Worm (Caenorhabditis elegans) whole organism, mixed stage, embryonic: ENCODE data around the gene abu-7.

Experiments
- M03D4.4 ChIP-seq: sonication (generic microtip); optimal IDR thresholded peaks from 2 replicates; lab custom pipeline; 2017; ENCODE audit warnings: mild to moderate bottlenecking, missing genetic modification characterization, missing compliant biosample characterization
- bed-3 ChIP-seq: fragments of 200-800 bp; sonication (Bioruptor generic); optimal IDR thresholded peaks from 3 replicates; lab custom pipeline; 2018; ENCODE audit warnings: mild to moderate bottlenecking, missing genetic modification characterization, moderate library complexity, missing compliant biosample characterization
- blmp-1 ChIP-seq: fragments of 150-350 bp; optimal IDR thresholded peaks from 2 replicates; lab custom pipeline; 2014; ENCODE audit warnings: missing biosample characterization, missing genetic modification characterization
- ceh-39 ChIP-seq: fragments of 150-350 bp; optimal IDR thresholded peaks from 2 replicates; lab custom pipeline; 2014; ENCODE audit warnings: missing biosample characterization, missing genetic modification characterization
- ceh-83 ChIP-seq: fragments of 200-800 bp; sonication (Bioruptor generic); optimal IDR thresholded peaks from 2 replicates; lab custom pipeline; 2018; ENCODE audit warnings: mild to moderate bottlenecking, missing genetic modification characterization, missing compliant biosample characterization
- ces-1 ChIP-seq: fragments of 150-350 bp; optimal IDR thresholded peaks from 2 replicates; lab custom pipeline; 2014; ENCODE audit warnings: missing biosample characterization, missing genetic modification reagents, missing genetic modification characterization
- cnd-1 ChIP-seq: fragments of 200-800 bp; sonication (Bioruptor generic); optimal IDR thresholded peaks from 2 replicates; lab custom pipeline; 2018; ENCODE audit warnings: mild to moderate bottlenecking, missing genetic modification characterization, missing compliant biosample characterization
- drap-1 ChIP-seq: fragments of 200-800 bp; sonication (Bioruptor generic); optimal IDR thresholded peaks from 3 replicates; lab custom pipeline; 2018; ENCODE audit warnings: mild to moderate bottlenecking, missing genetic modification characterization, missing compliant biosample characterization
- elt-1 ChIP-seq: sonication (generic microtip); optimal IDR thresholded peaks from 2 replicates; lab custom pipeline; 2017; ENCODE audit warnings: missing genetic modification characterization, mild to moderate bottlenecking, missing compliant biosample characterization, antibody characterized with exemption, moderate library complexity, borderline replicate concordance; ENCODE audit not compliant: insufficient read depth
- elt-3 ChIP-seq: fragments of 150-350 bp; optimal IDR thresholded peaks from 2 replicates; lab custom pipeline; 2014; ENCODE audit warnings: missing biosample characterization, missing genetic modification characterization
- ham-2 ChIP-seq: fragments of 200-800 bp; sonication (Bioruptor generic); optimal IDR thresholded peaks from 2 replicates; lab custom pipeline; 2018; ENCODE audit warnings: mild to moderate bottlenecking, missing genetic modification characterization, missing compliant biosample characterization
- lin-32 ChIP-seq: fragments of 200-800 bp; sonication (Bioruptor generic); optimal IDR thresholded peaks from 2 replicates; lab custom pipeline; 2018; ENCODE audit warnings: mild to moderate bottlenecking, missing genetic modification characterization, missing compliant biosample characterization
- mab-5 ChIP-seq: fragments of 150-350 bp; optimal IDR thresholded peaks from 2 replicates; lab custom pipeline; 2014; ENCODE audit warnings: missing biosample characterization, missing genetic modification characterization
- mls-2 ChIP-seq: sonication (generic microtip); optimal IDR thresholded peaks from 2 replicates; lab custom pipeline; 2016; ENCODE audit warnings: mild to moderate bottlenecking, missing genetic modification characterization, moderate library complexity, missing compliant biosample characterization
- nhr-237 ChIP-seq: fragments of 150-350 bp; optimal IDR thresholded peaks from 2 replicates; lab custom pipeline; 2014; ENCODE audit warnings: missing biosample characterization, missing genetic modification characterization
- nhr-76 ChIP-seq: sonication (generic microtip); optimal IDR thresholded peaks from 2 replicates; lab custom pipeline; 2017; ENCODE audit warnings: missing biosample characterization, missing genetic modification characterization
- pha-4 ChIP-seq: fragments of 150-350 bp; optimal IDR thresholded peaks from 2 replicates; lab custom pipeline; 2018; ENCODE audit warnings: missing biosample characterization, missing genetic modification reagents, missing genetic modification characterization
- snpc-4 ChIP-seq: fragments of 150-350 bp; optimal IDR thresholded peaks from 2 replicates; lab custom pipeline; 2014; ENCODE audit warnings: missing biosample characterization, missing genetic modification characterization
- sptf-1 ChIP-seq: sonication (generic microtip); optimal IDR thresholded peaks from 2 replicates; lab custom pipeline; 2017; ENCODE audit warnings: mild to moderate bottlenecking, missing genetic modification characterization, moderate library complexity, missing compliant biosample characterization
- tbx-8 ChIP-seq: fragments of 200-800 bp; sonication (Bioruptor generic); optimal IDR thresholded peaks from 2 replicates; lab custom pipeline; 2018; ENCODE audit warnings: mild to moderate bottlenecking, missing genetic modification characterization, moderate library complexity, missing compliant biosample characterization
- unc-120 ChIP-seq: sonication (generic microtip); optimal IDR thresholded peaks from 2 replicates; lab custom pipeline; 2017; ENCODE audit warnings: missing genetic modification characterization, missing compliant biosample characterization; ENCODE audit not compliant: poor library complexity, severe bottlenecking
- unc-39 ChIP-seq: fragments of 150-350 bp; optimal IDR thresholded peaks from 2 replicates; lab custom pipeline; 2014; ENCODE audit warnings: missing biosample characterization, missing genetic modification characterization
- unc-62 ChIP-seq: fragments of 150-350 bp; optimal IDR thresholded peaks from 2 replicates; lab custom pipeline; 2014; ENCODE audit warnings: missing biosample characterization, missing genetic modification reagents, missing genetic modification characterization
- zip-8 ChIP-seq: fragments of 150-350 bp; optimal IDR thresholded peaks from 2 replicates; lab custom pipeline; 2014; ENCODE audit warnings: missing biosample characterization, missing genetic modification characterization
- ztf-11 ChIP-seq: fragments of 150-350 bp; optimal IDR thresholded peaks from 2 replicates; lab custom pipeline; 2014; ENCODE audit warnings: missing biosample characterization, missing genetic modification characterization

The abu-7 gene

DNA sequence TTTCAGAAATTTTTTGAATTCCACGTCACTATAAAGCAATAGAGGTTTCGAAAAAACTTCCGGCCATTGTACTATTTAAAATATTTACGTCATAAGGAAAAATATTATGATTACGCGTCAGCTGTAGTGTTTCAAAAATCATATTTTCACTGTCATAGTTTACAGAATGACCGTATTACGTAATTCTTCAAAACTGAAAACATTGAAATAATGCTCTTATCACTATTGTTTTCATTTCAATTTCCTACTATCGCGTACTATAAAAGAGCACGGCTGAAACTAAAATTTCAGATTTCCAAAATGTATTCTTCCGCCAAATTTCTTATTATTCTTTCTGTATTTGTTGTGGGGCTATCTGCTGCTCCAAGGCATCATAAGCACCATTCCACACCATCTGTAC lies 20.0 kb downstream of the abu-7 start, which contains the start of gene F14F9.2:
TSS of gene F14F9.2 (plus strand) at position 301 of the 400 bp plus-strand sequence.
- TF ChIP-seq zip-8 (tag; lab: Kevin White, UChicago) = peak; percentile 73
- TF ChIP-seq cnd-1 (tag; lab: Kevin White, UChicago) = no peak

DNA sequence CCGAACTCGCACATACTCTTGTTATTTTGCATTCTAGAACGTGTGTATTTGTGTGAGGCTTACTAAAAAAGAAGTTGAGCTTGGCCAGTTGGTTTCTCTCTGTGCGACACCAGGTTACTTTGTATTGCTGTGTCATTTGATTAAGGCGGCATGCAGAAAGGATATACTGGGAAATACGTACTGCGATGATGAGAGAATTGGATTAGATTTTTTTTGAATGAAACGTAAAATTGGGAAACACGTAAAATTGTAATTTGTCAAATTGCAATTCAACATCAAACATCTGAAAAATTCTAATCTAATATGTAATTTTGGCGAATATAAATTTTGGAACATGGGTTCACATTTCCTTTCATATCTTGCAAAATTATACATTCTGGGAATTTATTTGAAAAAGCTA lies 20.8 kb downstream of the abu-7 start, which contains the start of gene srh-129:
TSS of gene srh-129 (minus strand) at position 101 of the 400 bp plus-strand sequence.
- TF ChIP-seq pha-4 (tag; lab: Kevin White, UChicago) = no peak
- TF ChIP-seq, all 35 proteins: peak for 0

DNA sequence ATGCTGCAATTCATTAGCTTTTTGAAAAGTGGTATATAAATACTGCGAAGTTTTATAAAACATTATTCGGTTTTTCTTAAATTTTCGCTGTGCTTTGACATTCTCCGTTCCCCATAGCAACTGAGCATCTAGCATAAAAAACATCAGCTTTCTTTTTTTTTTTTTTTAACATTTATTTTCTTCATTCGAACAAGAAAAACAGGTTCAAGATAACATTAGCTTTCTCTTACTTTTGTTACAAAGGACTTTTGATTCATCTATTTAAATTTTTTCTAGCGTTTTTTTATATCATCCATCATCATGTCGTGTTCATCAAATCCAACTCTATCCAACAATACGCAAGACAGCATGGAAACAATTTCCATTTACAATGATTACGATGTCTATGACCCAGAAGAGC lies 26.7 kb downstream of the abu-7 start, which contains the start of gene F14F9.3:
TSS of gene F14F9.3 (plus strand) at position 301 of the 400 bp plus-strand sequence.
- TF ChIP-seq nhr-237 (tag; lab: Kevin White, UChicago) (no peak), ces-1 (GFP tag; lab: Kevin White, UChicago) (no peak), unc-62 (GFP tag; lab: Kevin White, UChicago) (no peak), M03D4.4 (no peak), nhr-76 (tag; lab: Kevin White, UChicago) (no peak)

DNA sequence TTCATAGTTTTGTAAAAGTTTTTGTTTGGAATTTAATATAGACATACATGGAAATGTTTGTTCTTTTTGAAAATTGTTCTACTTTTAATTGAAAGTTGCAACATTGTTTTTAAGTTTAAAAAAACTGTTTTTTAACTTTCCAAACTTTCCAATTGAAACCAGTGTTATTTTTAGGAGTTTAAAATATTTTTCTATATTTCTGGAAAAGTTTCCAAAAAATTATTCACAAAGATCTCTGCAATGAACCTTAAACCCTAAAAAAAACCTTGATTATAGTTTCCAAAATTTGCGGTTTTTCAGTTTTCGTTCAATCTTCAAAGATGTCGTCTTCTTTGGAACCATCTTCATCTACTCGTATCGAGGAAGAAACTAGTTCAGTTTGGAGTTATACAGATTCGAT lies 32.1 kb downstream of the abu-7 start, which contains the start of gene F14F9.4:
TSS of gene F14F9.4 (plus strand) at position 301 of the 400 bp plus-strand sequence.
- TF ChIP-seq unc-62 (GFP tag; lab: Kevin White, UChicago) (no peak), elt-3 (tag; lab: Kevin White, UChicago) (no peak)

DNA sequence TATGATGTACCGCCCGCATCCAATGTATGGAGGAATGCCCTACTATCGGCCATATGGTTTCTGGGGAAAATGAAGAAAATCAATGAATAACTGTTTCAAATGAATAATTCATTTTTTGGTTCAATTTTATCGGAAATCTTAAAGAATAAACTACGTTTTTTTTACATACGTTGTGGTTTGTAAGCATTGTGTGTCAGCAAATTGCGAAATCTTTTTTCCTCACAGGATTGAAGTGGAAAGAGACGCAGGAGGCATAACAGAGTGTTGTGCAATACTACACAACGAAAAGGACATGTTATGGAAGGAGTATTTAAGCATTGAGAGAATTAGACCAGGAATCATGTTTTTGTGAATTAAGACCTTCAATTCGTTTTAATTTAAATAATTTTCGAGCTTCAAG lies 33.2 kb downstream of the abu-7 start:
- TF ChIP-seq zip-8 (tag; lab: Kevin White, UChicago) = no peak
- no peak for TF ChIP-seq mls-2 (tag; lab: Kevin White, UChicago)
- TF ChIP-seq, all 35 proteins: peak for 0

DNA sequence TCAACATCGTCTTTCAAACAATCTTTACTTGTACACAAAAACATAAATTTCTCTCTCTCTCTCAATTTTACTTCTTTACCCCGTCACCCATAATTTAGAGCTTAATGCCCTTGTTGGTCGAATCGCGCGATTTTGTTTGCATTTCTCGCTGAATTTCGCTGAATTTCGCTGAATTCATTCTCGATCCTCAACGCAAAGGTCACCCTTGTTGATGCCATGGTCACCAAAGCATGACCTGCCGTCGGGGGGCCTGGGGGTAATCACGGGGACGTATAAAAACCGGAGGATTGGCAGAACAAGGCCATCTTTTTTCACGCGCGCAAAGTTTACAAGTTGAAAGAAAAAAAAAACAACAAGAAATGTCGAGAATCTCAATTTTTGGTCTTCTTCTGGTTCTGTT lies 34.6 kb downstream of the abu-7 start, which contains the start of gene F14F9.8:
TSS of gene F14F9.8 (plus strand) at position 301 of the 400 bp plus-strand sequence.
- TF ChIP-seq mab-5 (tag; lab: Kevin White, UChicago) (no peak), tbx-8 (GFP tag; lab: Kevin White, UChicago) (no peak), M03D4.4 (no peak), ceh-83 (no peak), bed-3 (no peak), ceh-39 (tag; lab: Kevin White, UChicago) (no peak), ham-2 (GFP tag; lab: Kevin White, UChicago) (no peak), mls-2 (tag; lab: Kevin White, UChicago) (no peak), blmp-1 (tag; lab: Kevin White, UChicago) (no peak), unc-120 (tag; lab: Kevin White, UChicago) (no peak), sptf-1 (tag; lab: Kevin White, UChicago) (no peak), unc-62 (GFP tag; lab: Kevin White, UChicago) (no peak), lin-32 (GFP tag; lab: Kevin White, UChicago) (no peak), pha-4 (tag; lab: Kevin White, UChicago) (no peak), drap-1 (GFP tag; lab: Kevin White, UChicago) (no peak), elt-3 (tag; lab: Kevin White, UChicago) (no peak)

DNA sequence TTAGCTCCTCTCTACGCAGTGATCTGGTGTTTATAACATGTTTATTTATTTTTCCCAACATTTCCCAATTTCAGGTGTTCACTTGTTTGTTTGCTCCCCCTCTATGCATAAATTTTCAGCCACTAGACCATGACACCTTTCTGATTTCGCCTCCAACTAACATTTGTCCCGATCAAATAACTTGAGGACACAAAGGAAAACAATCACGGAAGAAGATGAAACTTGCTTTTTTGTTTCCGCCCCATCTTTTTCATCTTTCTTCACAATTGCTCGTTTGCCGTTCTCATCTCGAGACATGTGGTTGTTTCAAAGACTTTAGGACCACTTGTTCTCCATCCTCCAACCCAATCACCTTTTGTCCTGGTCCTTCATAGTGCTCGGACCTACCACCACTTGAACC lies 37.8 kb downstream of the abu-7 start, which contains the start of gene F14F9.5:
TSS of gene F14F9.5 (plus strand) at position 301 of the 400 bp plus-strand sequence.
- TF ChIP-seq zip-8 (tag; lab: Kevin White, UChicago) = no peak
- TF ChIP-seq sptf-1 (tag; lab: Kevin White, UChicago) = no peak
- no peak for TF ChIP-seq unc-39 (tag; lab: Kevin White, UChicago)
- no peak for TF ChIP-seq snpc-4 (tag; lab: Kevin White, UChicago)
- TF ChIP-seq ceh-39 (tag; lab: Kevin White, UChicago) = no peak
- no peak for TF ChIP-seq tbx-8 (GFP tag; lab: Kevin White, UChicago)
- no peak for TF ChIP-seq elt-1 (tag; lab: Kevin White, UChicago)
- no peak for TF ChIP-seq ztf-11 (tag; lab: Kevin White, UChicago)
- no peak for TF ChIP-seq mls-2 (tag; lab: Kevin White, UChicago)
